Fruit fly (Drosophila melanogaster): ENCODE measurements around the gene Pfrx.

dm6 chrX:19535394-19535793, 40.1 kb downstream of the Pfrx start:
- TF ChIP-seq rn (GFP tag; IDR thresholded peaks at IDR 0.05) (no peak), Ets98B (GFP tag; IDR thresholded peaks at IDR 0.05) (no peak), Snoo (tag; optimal IDR thresholded peaks at IDR 0.05) (no peak), Pif1A (GFP tag; optimal IDR thresholded peaks at IDR 0.05) (no peak), gl (tag; optimal IDR thresholded peaks at IDR 0.05) (no peak), CG10348 (GFP tag; IDR thresholded peaks at IDR 0.05) (no peak), CG8159 (tag; optimal IDR thresholded peaks at IDR 0.05) (no peak), CG8301 (tag; optimal IDR thresholded peaks at IDR 0.05) (no peak)
